Fruit fly (Drosophila melanogaster): Measurements from ENCODE around the gene Kap-alpha3.

Kap-alpha3 gene

DNA sequence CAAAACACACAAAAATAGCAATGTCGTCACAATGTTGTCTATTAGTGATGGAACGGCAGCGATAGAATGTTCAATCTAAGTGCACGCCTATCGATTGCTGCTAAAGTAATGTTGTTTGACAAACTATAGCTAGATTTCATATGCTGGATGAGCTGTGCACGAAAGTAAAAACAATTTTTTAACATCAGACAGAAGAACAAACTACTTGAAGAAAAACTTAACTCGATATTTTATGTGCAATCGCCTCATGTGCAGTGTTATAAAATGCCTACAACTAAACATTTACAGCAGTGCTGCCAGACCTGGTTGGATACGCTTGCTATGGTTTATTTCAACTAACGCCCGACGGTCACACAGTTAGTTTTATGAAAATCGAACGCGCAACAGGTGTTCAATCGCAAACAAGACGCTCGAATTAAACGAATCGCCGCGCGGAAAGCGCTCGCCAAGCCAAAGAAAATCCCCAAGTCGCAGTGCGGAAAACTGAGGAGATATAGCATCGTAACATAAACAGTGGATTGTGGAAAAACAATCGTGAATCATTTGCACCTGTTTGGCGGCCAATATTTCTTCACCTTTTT is 13.5 kb upstream of the Kap-alpha3 start, which contains the start of the genes bocks and CG8312 (continued):
- TF ChIP-seq Opbp (GFP tag; IDR thresholded peaks at IDR 0.05; ENCODE audit: partially characterized antibody) (no peak), CG10321 (GFP tag; IDR thresholded peaks at IDR 0.05) (no peak), CG18011 (GFP tag; optimal IDR thresholded peaks at IDR 0.05) (no peak), CG6854 (GFP tag; optimal IDR thresholded peaks at IDR 0.05) (peak; percentile 1), CG15514 (GFP tag; optimal IDR thresholded peaks at IDR 0.05) (peak; percentile 80), Kr (GFP tag; optimal IDR thresholded peaks at IDR 0.05) (no peak), gce (GFP tag; IDR thresholded peaks at IDR 0.05) (no peak), CG12299 (tag; optimal IDR thresholded peaks at IDR 0.05) (peak; percentile 21), CG16863 (GFP tag; optimal IDR thresholded peaks at IDR 0.05) (no peak), zfh1 (GFP tag; IDR thresholded peaks at IDR 0.05) (no peak), CG42726 (GFP tag; IDR thresholded peaks at IDR 0.05; ENCODE audit: partially characterized antibody) (no peak), fu2 (GFP tag; optimal IDR thresholded peaks at IDR 0.05) (peak; percentile 13), sens (GFP tag) (peak; percentile 88), nerfin-1 (tag; optimal IDR thresholded peaks at IDR 0.05) (peak; percentile 50), CG18619 (GFP tag; optimal IDR thresholded peaks at IDR 0.05) (peak; percentile 29), CG13287 (GFP tag; IDR thresholded peaks at IDR 0.05; ENCODE audit: partially characterized antibody) (no peak), crc (GFP tag; optimal IDR thresholded peaks at IDR 0.05) (peak; percentile 14), CG32767 (GFP tag; IDR thresholded peaks at IDR 0.05) (no peak), CG18262 (tag; optimal IDR thresholded peaks at IDR 0.05) (peak; percentile 19), CG1603 (tag; optimal IDR thresholded peaks at IDR 0.05) (peak; percentile 84), MTF-1 (GFP tag; optimal IDR thresholded peaks at IDR 0.05; ENCODE audit: borderline replicate concordance) (no peak), CG8359 (GFP tag; optimal IDR thresholded peaks at IDR 0.05; ENCODE audit: borderline replicate concordance) (no peak), phol (tag; optimal IDR thresholded peaks at IDR 0.05) (peak; percentile 80), GATAe (GFP tag; conservative IDR thresholded peaks at IDR 0.05) (no peak), unc-4 (GFP tag; IDR thresholded peaks at IDR 0.05; ENCODE audit: partially characterized antibody) (no peak), crp (GFP tag; optimal IDR thresholded peaks at IDR 0.05) (peak in 1 of 2 experiments; percentile 66), chn (GFP tag; optimal IDR thresholded peaks at IDR 0.05) (peak; percentile 63), Mes4 (GFP tag; optimal IDR thresholded peaks at IDR 0.05) (peak; percentile 46), pan (optimal IDR thresholded peaks at IDR 0.05) (no peak), pan (GFP tag; optimal IDR thresholded peaks at IDR 0.05 in 1 of 2, IDR thresholded peaks at IDR 0.05 in 1 of 2) (no peak), pho (GFP tag; optimal IDR thresholded peaks at IDR 0.05) (peak; percentile 65), Fer3 (tag; optimal IDR thresholded peaks at IDR 0.05) (peak; percentile 33), CG13624 (GFP tag; optimal IDR thresholded peaks at IDR 0.05) (peak; percentile 79), tup (GFP tag; optimal IDR thresholded peaks at IDR 0.05) (no peak), croc (GFP tag; conservative IDR thresholded peaks at IDR 0.05) (no peak), Chrac-16 (GFP tag; optimal IDR thresholded peaks at IDR 0.05) (peak; percentile 3), CG4328 (GFP tag; optimal IDR thresholded peaks at IDR 0.05) (no peak), Myb (GFP tag; optimal IDR thresholded peaks at IDR 0.05) (peak; percentile 72), fru (optimal IDR thresholded peaks at IDR 0.05) (no peak), btn (GFP tag; optimal IDR thresholded peaks at IDR 0.05) (no peak), ems (GFP tag; optimal IDR thresholded peaks at IDR 0.05) (peak; percentile 65), CG13775 (GFP tag; optimal IDR thresholded peaks at IDR 0.05) (peak; percentile 26), CG15696 (tag; optimal IDR thresholded peaks at IDR 0.05) (no peak), lilli (GFP tag; optimal IDR thresholded peaks at IDR 0.05) (peak; percentile 69), CG7839 (tag; optimal IDR thresholded peaks at IDR 0.05) (peak; percentile 31), pita (GFP tag; optimal IDR thresholded peaks at IDR 0.05) (no peak), CkIIα-i1 (GFP tag; IDR thresholded peaks at IDR 0.05) (no peak), Oaz (GFP tag; IDR thresholded peaks at IDR 0.05) (no peak), Bgb (GFP tag; IDR thresholded peaks at IDR 0.05; ENCODE audit: partially characterized antibody) (no peak), CG17912 (GFP tag; optimal IDR thresholded peaks at IDR 0.05) (peak; percentile 64)

Measured in whole organism, embryonic.